Fruit fly (Drosophila melanogaster) whole organism, embryonic: Measurements from ENCODE around the gene CG5399.
A peak's percentile ranks its signal among the peaks of the same experiment; 100 is the strongest.

Experiments
- Ada2b ChIP-seq: fragments of 200-800 bp; sonication (Bioruptor generic); IDR thresholded peaks from 2 replicates; pipeline ENCODE4 v1.3.6; 2022; ENCODE audit warnings: missing biosample characterization, missing genetic modification characterization
- Asciz ChIP-seq: fragments of 200-800 bp; sonication (Bioruptor generic); optimal IDR thresholded peaks from 2 replicates; lab custom pipeline; 2017; ENCODE audit warnings: missing biosample characterization, mild to moderate bottlenecking, missing genetic modification characterization, missing genetic modification reagents
- Atf-2 ChIP-seq: fragments of 200-800 bp; sonication (Bioruptor generic); optimal IDR thresholded peaks from 2 replicates; lab custom pipeline; 2016; ENCODE audit warnings: missing biosample characterization, missing genetic modification characterization
- Bdp1 ChIP-seq: fragments of 200-800 bp; sonication (Bioruptor generic); optimal IDR thresholded peaks from 3 replicates; lab custom pipeline; 2016; ENCODE audit warnings: missing biosample characterization, missing genetic modification characterization
- Blimp-1 ChIP-seq: fragments of 200-800 bp; sonication (Bioruptor generic); optimal IDR thresholded peaks from 3 replicates; lab custom pipeline; 2018; ENCODE audit warnings: missing biosample characterization, missing genetic modification characterization, mild to moderate bottlenecking, moderate library complexity, missing genetic modification reagents
- CG10462 ChIP-seq: fragments of 200-800 bp; sonication (Bioruptor generic); optimal IDR thresholded peaks from 2 replicates; lab custom pipeline; 2016; ENCODE audit warnings: missing biosample characterization, missing genetic modification characterization
- CG12219 ChIP-seq: fragments of 200-800 bp; sonication (Bioruptor generic); optimal IDR thresholded peaks from 3 replicates; lab custom pipeline; 2018; ENCODE audit warnings: missing biosample characterization, mild to moderate bottlenecking, missing genetic modification characterization
- CG13624 ChIP-seq: fragments of 200-800 bp; sonication (Bioruptor generic); optimal IDR thresholded peaks from 2 replicates; lab custom pipeline; 2016; ENCODE audit warnings: missing biosample characterization, missing genetic modification characterization
- CG14667 ChIP-seq: fragments of 200-800 bp; sonication (Bioruptor generic); IDR thresholded peaks from 2 replicates; pipeline ENCODE4 v1.3.6; 2022; ENCODE audit warnings: missing biosample characterization, missing genetic modification characterization
- CG1529 ChIP-seq: fragments of 200-800 bp; sonication (Bioruptor generic); optimal IDR thresholded peaks from 3 replicates; lab custom pipeline; 2018; ENCODE audit warnings: missing biosample characterization, missing genetic modification characterization
- CG17568 ChIP-seq: fragments of 200-800 bp; sonication (Bioruptor generic); optimal IDR thresholded peaks from 2 replicates; lab custom pipeline; 2018; ENCODE audit warnings: missing biosample characterization, mild to moderate bottlenecking, missing genetic modification characterization, moderate library complexity
- CG17829 ChIP-seq: fragments of 200-800 bp; optimal IDR thresholded peaks from 2 replicates; lab custom pipeline; 2019; ENCODE audit warnings: missing biosample characterization, mild to moderate bottlenecking, missing genetic modification characterization, moderate library complexity
- CG18262 ChIP-seq: fragments of 200-800 bp; optimal IDR thresholded peaks from 3 replicates; lab custom pipeline; 2019; ENCODE audit warnings: missing biosample characterization, mild to moderate bottlenecking, missing genetic modification characterization, moderate library complexity
- CG3407 ChIP-seq: fragments of 200-800 bp; sonication (Bioruptor generic); optimal IDR thresholded peaks from 2 replicates; lab custom pipeline; 2018; ENCODE audit warnings: missing biosample characterization, mild to moderate bottlenecking, missing genetic modification characterization
- CG34376 ChIP-seq: fragments of 200-800 bp; sonication (Bioruptor generic); optimal IDR thresholded peaks from 2 replicates; lab custom pipeline; 2018; ENCODE audit warnings: missing biosample characterization, mild to moderate bottlenecking, missing genetic modification characterization
- CG6254 ChIP-seq: fragments of 200-800 bp; sonication (Bioruptor generic); optimal IDR thresholded peaks from 3 replicates; lab custom pipeline; 2017; ENCODE audit warnings: mild to moderate bottlenecking, missing biosample characterization, missing genetic modification reagents, missing genetic modification characterization
- CG7271 ChIP-seq: fragments of 200-800 bp; sonication (Bioruptor generic); optimal IDR thresholded peaks from 2 replicates; lab custom pipeline; 2018; ENCODE audit warnings: missing biosample characterization, mild to moderate bottlenecking, missing genetic modification characterization, moderate library complexity
- Camta ChIP-seq: fragments of 200-800 bp; sonication (Bioruptor generic); optimal IDR thresholded peaks from 2 replicates; lab custom pipeline; 2016; ENCODE audit warnings: missing biosample characterization, missing genetic modification characterization
- Dad ChIP-seq: fragments of 200-800 bp; sonication (Bioruptor generic); optimal IDR thresholded peaks from 3 replicates; lab custom pipeline; 2016; ENCODE audit warnings: missing biosample characterization, missing genetic modification characterization
- Dll ChIP-seq: fragments of 200-800 bp; sonication (Bioruptor generic); IDR thresholded peaks from 4 replicates; pipeline ENCODE4 v1.3.6; 2022; ENCODE audit warnings: missing biosample characterization, missing genetic modification characterization; ENCODE audit not compliant: partially characterized antibody
- Dp ChIP-seq: fragments of 200-800 bp; sonication (Bioruptor generic); optimal IDR thresholded peaks from 2 replicates; lab custom pipeline; 2018; ENCODE audit warnings: missing biosample characterization, mild to moderate bottlenecking, missing genetic modification characterization, moderate library complexity
- Lim3 ChIP-seq: fragments of 200-800 bp; sonication (Bioruptor generic); IDR thresholded peaks from 2 replicates; pipeline ENCODE4 v1.3.6; 2022; ENCODE audit warnings: missing biosample characterization, missing genetic modification characterization
- Lpt ChIP-seq: fragments of >200 bp; optimal IDR thresholded peaks from 2 replicates; lab custom pipeline; 2018; ENCODE audit warnings: missing biosample characterization, missing genetic modification characterization
- MTF-1 ChIP-seq: fragments of 200-800 bp; sonication (Bioruptor generic); optimal IDR thresholded peaks from 2 replicates; lab custom pipeline; 2018; ENCODE audit warnings: missing biosample characterization, mild to moderate bottlenecking, missing genetic modification characterization, borderline replicate concordance
- NC2α ChIP-seq: fragments of 200-800 bp; sonication (Bioruptor generic); optimal IDR thresholded peaks from 2 replicates; lab custom pipeline; 2016; ENCODE audit warnings: missing biosample characterization, missing genetic modification characterization
- Optix ChIP-seq: fragments of 200-800 bp; sonication (Bioruptor generic); IDR thresholded peaks from 3 replicates; pipeline ENCODE4 v1.3.6; 2022; ENCODE audit warnings: missing biosample characterization, missing genetic modification characterization
- Ptx1 ChIP-seq: fragments of 200-800 bp; sonication (Bioruptor generic); IDR thresholded peaks from 2 replicates; pipeline ENCODE4 v1.3.6; 2022; ENCODE audit warnings: missing biosample characterization, missing genetic modification characterization
- Xbp1 ChIP-seq: fragments of 200-800 bp; sonication (Bioruptor generic); optimal IDR thresholded peaks from 3 replicates; lab custom pipeline; 2016; ENCODE audit warnings: missing biosample characterization, mild to moderate bottlenecking, missing genetic modification characterization
- cad ChIP-seq: fragments of >200 bp; optimal IDR thresholded peaks from 2 replicates; lab custom pipeline; 2017; ENCODE audit warnings: missing biosample characterization, missing genetic modification characterization
- ci ChIP-seq: fragments of 200-800 bp; sonication (Bioruptor generic); IDR thresholded peaks from 3 replicates; pipeline ENCODE4 v1.3.6; 2022; ENCODE audit warnings: missing biosample characterization, missing genetic modification characterization
- cwo ChIP-seq: fragments of 200-800 bp; sonication (Bioruptor generic); optimal IDR thresholded peaks from 3 replicates; lab custom pipeline; 2017; ENCODE audit warnings: missing biosample characterization, missing genetic modification characterization, mild to moderate bottlenecking, moderate library complexity, missing genetic modification reagents
- dmrt99B ChIP-seq: fragments of 200-800 bp; sonication (Bioruptor generic); optimal IDR thresholded peaks from 2 replicates; lab custom pipeline; 2018; ENCODE audit warnings: missing biosample characterization, mild to moderate bottlenecking, missing genetic modification characterization, moderate library complexity
- fu2 ChIP-seq: fragments of 200-800 bp; sonication (Bioruptor generic); optimal IDR thresholded peaks from 2 replicates; lab custom pipeline; 2016; ENCODE audit warnings: missing biosample characterization, missing genetic modification characterization
- gfzf ChIP-seq: fragments of 200-800 bp; sonication (Bioruptor generic); optimal IDR thresholded peaks from 2 replicates; lab custom pipeline; 2016; ENCODE audit warnings: missing biosample characterization, mild to moderate bottlenecking, missing genetic modification characterization, moderate library complexity
- gro ChIP-seq: fragments of 200-800 bp; sonication (Bioruptor generic); optimal IDR thresholded peaks from 2 replicates; lab custom pipeline; 2016; ENCODE audit warnings: missing biosample characterization, missing genetic modification characterization
- gsb-n ChIP-seq: fragments of 200-800 bp; sonication (Bioruptor generic); optimal IDR thresholded peaks from 3 replicates; lab custom pipeline; 2018; ENCODE audit warnings: missing biosample characterization, mild to moderate bottlenecking, missing genetic modification characterization
- ham ChIP-seq: fragments of 200-800 bp; sonication (Bioruptor generic); IDR thresholded peaks from 2 replicates; pipeline ENCODE4 v1.3.6; 2022; ENCODE audit warnings: missing biosample characterization, missing genetic modification characterization
- ind ChIP-seq: fragments of 200-800 bp; sonication (Bioruptor generic); optimal IDR thresholded peaks from 3 replicates; lab custom pipeline; 2016; ENCODE audit warnings: missing biosample characterization, missing genetic modification characterization
- inv ChIP-seq: fragments of 200-800 bp; sonication (Bioruptor generic); IDR thresholded peaks from 2 replicates; pipeline ENCODE4 v1.3.6; 2022; ENCODE audit warnings: missing biosample characterization, missing genetic modification characterization; ENCODE audit not compliant: partially characterized antibody
- kay ChIP-seq: fragments of 200-800 bp; sonication (Bioruptor generic); optimal IDR thresholded peaks from 2 replicates; lab custom pipeline; 2016; ENCODE audit warnings: missing biosample characterization, missing genetic modification characterization
- phol ChIP-seq: fragments of 200-800 bp; sonication (Bioruptor generic); optimal IDR thresholded peaks from 3 replicates; lab custom pipeline; 2018; ENCODE audit warnings: missing biosample characterization, mild to moderate bottlenecking, missing genetic modification characterization, moderate library complexity
- psq ChIP-seq: fragments of 200-800 bp; sonication (Bioruptor generic); optimal IDR thresholded peaks from 2 replicates; lab custom pipeline; 2017; ENCODE audit warnings: missing biosample characterization, missing genetic modification characterization
- sc ChIP-seq, 3 experiments: fragments of >200 bp in 2 of 3; fragments of 200-800 bp in 1 of 3; sonication (Bioruptor generic) in 1 of 3; optimal IDR thresholded peaks; 2 replicates in 2 of 3; 3 replicates in 1 of 3; lab custom pipeline; 2017; ENCODE audit warnings: mild to moderate bottlenecking in 1 of 3, missing biosample characterization in 1 of 3, missing genetic modification characterization in 1 of 3, missing genetic modification reagents in 1 of 3
- sens ChIP-seq: fragments of 200-800 bp; sonication (Bioruptor generic); peaks from one replicate; lab custom pipeline; 2016; ENCODE audit warnings: missing biosample characterization, missing genetic modification characterization
- sens-2 ChIP-seq: fragments of 200-800 bp; sonication (Bioruptor generic); IDR thresholded peaks from 2 replicates; pipeline ENCODE4 v1.3.6; 2022; ENCODE audit warnings: missing biosample characterization, missing genetic modification characterization
- seq ChIP-seq: fragments of 200-800 bp; sonication (Bioruptor generic); IDR thresholded peaks from 2 replicates; pipeline ENCODE4 v1.3.6; 2022; ENCODE audit warnings: missing biosample characterization, missing genetic modification characterization
- tx ChIP-seq: fragments of 200-800 bp; sonication (Bioruptor generic); optimal IDR thresholded peaks from 2 replicates; lab custom pipeline; 2016; ENCODE audit warnings: missing biosample characterization, missing genetic modification characterization
- zen2 ChIP-seq: fragments of 200-800 bp; sonication (Bioruptor generic); IDR thresholded peaks from 3 replicates; pipeline ENCODE4 v1.3.6; 2022; ENCODE audit warnings: missing biosample characterization, missing genetic modification characterization; ENCODE audit not compliant: partially characterized antibody

The CG5399 gene

DNA sequence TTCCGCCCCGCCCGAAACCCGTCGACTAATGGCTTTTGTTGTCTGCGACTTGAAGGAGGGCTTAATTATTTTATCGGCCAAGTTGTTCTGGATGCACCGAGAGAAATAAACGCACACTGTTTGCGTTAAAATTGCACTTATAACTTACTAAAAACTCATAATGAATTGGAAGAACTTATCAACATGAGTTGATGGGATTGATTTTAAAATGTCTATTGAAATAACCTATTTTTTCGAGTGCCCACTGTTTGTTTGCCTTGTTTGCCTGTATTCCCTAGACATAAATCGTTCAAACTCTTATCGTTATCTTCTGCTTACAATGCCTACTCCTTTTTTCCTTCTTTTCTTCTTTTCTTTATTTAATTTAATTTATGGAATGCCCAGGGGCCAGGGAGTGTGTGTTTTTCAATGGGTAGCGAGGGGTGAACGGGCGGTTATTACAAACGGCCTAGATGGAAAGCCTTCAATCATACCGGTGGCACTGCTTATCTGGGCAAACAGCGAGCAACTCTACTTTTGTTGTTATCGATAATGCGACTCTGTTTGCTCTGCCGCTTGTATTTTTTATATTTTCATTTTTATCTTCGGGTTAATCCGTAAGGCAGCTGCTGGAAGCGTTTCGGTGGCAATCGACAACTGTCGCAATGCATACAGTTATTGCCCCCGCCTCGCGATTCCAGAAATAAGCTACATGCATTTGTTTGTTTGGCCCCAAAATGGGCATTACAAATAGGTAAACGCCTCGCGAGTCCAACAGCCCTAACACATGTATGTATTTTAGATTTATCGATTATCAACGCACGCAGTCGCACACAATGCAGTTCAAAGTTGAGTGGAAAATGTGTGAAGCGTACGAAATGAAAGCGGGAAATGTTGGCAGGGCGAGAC lies 18.6 kb upstream of the CG5399 start (continued):
- peak; percentile 59 for TF ChIP-seq CG1529 (GFP tag; lab: Kevin White, UChicago)
- peak; percentile 38 for TF ChIP-seq CG10462
- no peak for TF ChIP-seq cad
- peak; percentile 55 for TF ChIP-seq CG12219
- no peak for TF ChIP-seq ind (GFP tag; lab: Kevin White, UChicago)
- no peak for TF ChIP-seq CG13624 (GFP tag; lab: Kevin White, UChicago)
- TF ChIP-seq ci (GFP tag; lab: Robert Waterston, UW) = peak; percentile 52
- peak; percentile 55 for TF ChIP-seq Xbp1 (GFP tag; lab: Kevin White, UChicago)
- TF ChIP-seq Camta = peak; percentile 57
- TF ChIP-seq zen2 (GFP tag; lab: Robert Waterston, UW) = no peak
- no peak for TF ChIP-seq Lpt
- no peak for TF ChIP-seq tx (GFP tag; lab: Kevin White, UChicago)
- peak; percentile 60 for TF ChIP-seq gsb-n
- no peak for TF ChIP-seq Dll (GFP tag; lab: Robert Waterston, UW)
- peak; percentile 94 for TF ChIP-seq sens (GFP tag; lab: Kevin White, UChicago)
- TF ChIP-seq Dp (GFP tag; lab: Kevin White, UChicago) = no peak
- no peak for TF ChIP-seq CG34376 (GFP tag; lab: Kevin White, UChicago)
- no peak for TF ChIP-seq CG7271
- no peak for TF ChIP-seq ham
- no peak for TF ChIP-seq MTF-1
- TF ChIP-seq dmrt99B = peak; percentile 53
- TF ChIP-seq Ptx1 = peak; percentile 65
- TF ChIP-seq kay (GFP tag; lab: Kevin White, UChicago) = no peak
- no peak for TF ChIP-seq gfzf (GFP tag; lab: Kevin White, UChicago)
- peak; percentile 63 for TF ChIP-seq CG3407
- peak; percentile 37 for TF ChIP-seq NC2α (GFP tag; lab: Kevin White, UChicago)
- TF ChIP-seq CG17568 = peak; percentile 0
- TF ChIP-seq Bdp1 (GFP tag; lab: Kevin White, UChicago) = no peak
- peak; percentile 60 for TF ChIP-seq phol (tag; lab: Kevin White, UChicago)
- peak; percentile 57; the same call in 1 of the 2 replicates for TF ChIP-seq sens-2
- TF ChIP-seq Optix (GFP tag; lab: Robert Waterston, UW) = peak; percentile 58; the same call in 1 of the 3 replicates
- TF ChIP-seq CG6254 (GFP tag; lab: Kevin White, UChicago) = no peak
- no peak for TF ChIP-seq seq
- TF ChIP-seq CG14667 (GFP tag; lab: Robert Waterston, UW) = no peak
- no peak for TF ChIP-seq cwo (GFP tag; lab: Kevin White, UChicago)
- TF ChIP-seq CG17829 (tag; lab: Kevin White, UChicago) = peak; percentile 56
- TF ChIP-seq inv = no peak
- TF ChIP-seq Dad (GFP tag; lab: Kevin White, UChicago) = no peak
- TF ChIP-seq gro (GFP tag; lab: Kevin White, UChicago) = no peak
- TF ChIP-seq Blimp-1 (GFP tag; lab: Kevin White, UChicago) = peak; percentile 58
- no peak for TF ChIP-seq Lim3
- TF ChIP-seq fu2 (GFP tag; lab: Kevin White, UChicago) = no peak
- peak; percentile 49 for TF ChIP-seq Ada2b (GFP tag; lab: Robert Waterston, UW)
- no peak for TF ChIP-seq sc (optimal IDR thresholded peaks at IDR 0.05; lab: Kevin White, UChicago)
- peak; percentile 64 for TF ChIP-seq sc (GFP tag; optimal IDR thresholded peaks at IDR 0.05; lab: Kevin White, UChicago)
- peak; percentile 27 for TF ChIP-seq psq (GFP tag; lab: Kevin White, UChicago)
- TF ChIP-seq CG18262 (tag; lab: Kevin White, UChicago) = peak; percentile 74
- peak; percentile 31 for TF ChIP-seq Atf-2 (GFP tag; lab: Kevin White, UChicago)
- peak; percentile 3 for TF ChIP-seq Asciz
